Fruit fly (Drosophila melanogaster): ENCODE measurements around the gene CG32235.

DNA sequence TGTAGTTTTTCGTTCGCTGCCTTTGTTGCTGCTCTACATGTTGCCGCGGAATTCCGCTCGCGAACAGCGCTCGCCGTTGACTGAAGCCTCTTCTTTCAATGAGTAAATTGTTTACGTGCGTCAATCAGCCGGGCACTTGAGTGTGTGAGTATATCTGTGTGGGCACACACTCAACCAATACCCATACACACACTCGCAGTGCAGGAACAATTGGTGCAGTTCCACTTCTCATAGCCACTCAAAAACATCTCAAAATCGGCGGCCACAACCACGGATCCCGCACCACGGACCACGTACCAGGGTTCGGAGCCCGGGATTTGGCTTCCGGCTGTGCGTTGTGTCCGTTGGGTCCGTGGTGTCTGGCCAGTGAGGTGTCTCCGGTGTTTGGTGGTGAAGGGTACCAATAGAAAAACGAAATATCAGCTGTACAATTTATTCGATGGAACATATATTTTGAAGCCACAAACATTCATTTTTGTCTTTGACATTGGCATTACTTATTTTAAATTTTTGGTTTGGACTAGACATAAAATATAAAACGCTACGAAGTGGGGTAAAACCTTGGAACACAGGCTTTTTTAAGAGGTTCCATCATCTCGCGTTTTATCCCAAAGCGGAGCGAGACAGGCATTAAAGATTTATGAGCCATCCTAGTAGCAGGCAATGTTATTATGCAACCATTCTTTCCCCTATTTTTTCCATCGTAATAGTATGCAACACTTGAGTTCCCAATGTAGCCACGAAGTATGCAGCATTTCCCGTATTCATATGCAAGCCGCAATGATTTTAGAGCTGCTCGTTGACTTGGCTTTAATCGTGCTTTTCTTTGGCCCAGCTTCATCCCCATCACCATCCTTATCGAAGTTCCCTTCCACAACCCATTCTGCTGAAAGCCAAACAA lies 20.0 kb downstream of the CG32235 start, which contains the start of gene CG13707:
- TF ChIP-seq fd96Ca (GFP tag; IDR thresholded peaks at IDR 0.05) (0 out of 3 replicates have a peak, but pooled peaks have one; percentile 36), CG9948 (tag; optimal IDR thresholded peaks at IDR 0.05) (no peak), CG12605 (GFP tag; IDR thresholded peaks at IDR 0.05) (peak; percentile 23; the same call in 1 of the 2 replicates), CG8159 (tag; optimal IDR thresholded peaks at IDR 0.05) (no peak), CG13204 (GFP tag; optimal IDR thresholded peaks at IDR 0.05) (no peak), gl (tag; optimal IDR thresholded peaks at IDR 0.05) (no peak), CG15710 (tag; optimal IDR thresholded peaks at IDR 0.05) (no peak)

All from whole organism, pupa.